Fruit fly (Drosophila melanogaster) whole organism, prepupa: ENCODE measurements around the gene Kaz-m1.

ENCODE experiments used
- Blimp-1 ChIP-seq: fragments of 200-800 bp; sonication (Bioruptor generic); optimal IDR thresholded peaks from 3 replicates; lab custom pipeline; 2017; ENCODE audit warnings: missing biosample characterization, missing genetic modification characterization, mild to moderate bottlenecking, moderate library complexity, missing genetic modification reagents
- CG10631 ChIP-seq: fragments of 200-800 bp; sonication (Bioruptor generic); optimal IDR thresholded peaks from 2 replicates; lab custom pipeline; 2016; ENCODE audit warnings: missing biosample characterization, missing genetic modification characterization
- CG10669 ChIP-seq: fragments of 200-800 bp; sonication (Bioruptor generic); optimal IDR thresholded peaks from 3 replicates; lab custom pipeline; 2018; ENCODE audit warnings: missing biosample characterization, mild to moderate bottlenecking, missing genetic modification characterization, moderate library complexity
- CG11294 ChIP-seq: fragments of 200-800 bp; sonication (Bioruptor generic); IDR thresholded peaks from 2 replicates; pipeline ENCODE4 v1.3.6; 2022; ENCODE audit warnings: missing biosample characterization, missing genetic modification characterization
- CG11762 ChIP-seq: fragments of 200-800 bp; sonication (Bioruptor generic); optimal IDR thresholded peaks from 3 replicates; lab custom pipeline; 2016; ENCODE audit warnings: missing biosample characterization, missing genetic modification characterization; ENCODE audit not compliant: insufficient read depth
- CG11902 ChIP-seq: fragments of 200-800 bp; sonication (Bioruptor generic); optimal IDR thresholded peaks from 3 replicates; lab custom pipeline; 2016; ENCODE audit warnings: missing biosample characterization, missing genetic modification characterization
- CG15336 ChIP-seq: fragments of 200-800 bp; sonication (Bioruptor generic); IDR thresholded peaks from 2 replicates; pipeline ENCODE4 v1.3.6; 2022; ENCODE audit warnings: missing biosample characterization, missing genetic modification characterization
- CG1621 ChIP-seq: fragments of 200-800 bp; sonication (Bioruptor generic); optimal IDR thresholded peaks from 3 replicates; lab custom pipeline; 2018; ENCODE audit warnings: missing biosample characterization, mild to moderate bottlenecking, missing genetic modification characterization
- CG16779 ChIP-seq: fragments of 200-800 bp; sonication (Bioruptor generic); optimal IDR thresholded peaks from 3 replicates; lab custom pipeline; 2017; ENCODE audit warnings: missing biosample characterization, mild to moderate bottlenecking, missing genetic modification characterization
- CG3032 ChIP-seq: fragments of 200-800 bp; optimal IDR thresholded peaks from 2 replicates; lab custom pipeline; 2019; ENCODE audit warnings: missing biosample characterization, mild to moderate bottlenecking, missing genetic modification characterization, moderate library complexity
- CG31627 ChIP-seq: fragments of 200-800 bp; sonication (Bioruptor generic); optimal IDR thresholded peaks from 3 replicates; lab custom pipeline; 2016; ENCODE audit warnings: missing biosample characterization, missing genetic modification characterization
- CG32006 ChIP-seq: fragments of 200-800 bp; sonication (Bioruptor generic); optimal IDR thresholded peaks from 3 replicates; lab custom pipeline; 2017; ENCODE audit warnings: missing biosample characterization, mild to moderate bottlenecking, missing genetic modification characterization
- CG34406 ChIP-seq: fragments of 200-800 bp; sonication (Bioruptor generic); optimal IDR thresholded peaks from 3 replicates; lab custom pipeline; 2016; ENCODE audit warnings: missing biosample characterization, missing genetic modification characterization
- CG6163 ChIP-seq: fragments of 200-800 bp; sonication (Bioruptor generic); IDR thresholded peaks from 3 replicates; pipeline ENCODE4 v1.3.6; 2022; ENCODE audit warnings: missing biosample characterization, missing genetic modification characterization
- CG6276 ChIP-seq: fragments of 200-800 bp; sonication (Bioruptor generic); optimal IDR thresholded peaks from 2 replicates; lab custom pipeline; 2017; ENCODE audit warnings: missing biosample characterization, mild to moderate bottlenecking, missing genetic modification characterization
- CG6792 ChIP-seq: fragments of 200-800 bp; sonication (Bioruptor generic); optimal IDR thresholded peaks from 3 replicates; lab custom pipeline; 2016; ENCODE audit warnings: missing biosample characterization, missing genetic modification characterization
- CG6808 ChIP-seq: fragments of 200-800 bp; sonication (Bioruptor generic); optimal IDR thresholded peaks from 3 replicates; lab custom pipeline; 2017; ENCODE audit warnings: missing biosample characterization, missing genetic modification characterization, mild to moderate bottlenecking, moderate library complexity, missing genetic modification reagents
- CG8119 ChIP-seq: fragments of 200-800 bp; sonication (Bioruptor generic); IDR thresholded peaks from 3 replicates; pipeline ENCODE4 v1.3.6; 2022; ENCODE audit warnings: missing biosample characterization, missing genetic modification characterization
- CG8319 ChIP-seq: fragments of 200-800 bp; sonication (Bioruptor generic); optimal IDR thresholded peaks from 3 replicates; lab custom pipeline; 2016; ENCODE audit warnings: missing biosample characterization, missing genetic modification characterization
- CG9139 ChIP-seq: fragments of 200-800 bp; sonication (Bioruptor generic); optimal IDR thresholded peaks from 3 replicates; lab custom pipeline; 2017; ENCODE audit warnings: missing biosample characterization, mild to moderate bottlenecking, missing genetic modification characterization
- Eip75B ChIP-seq: fragments of 200-800 bp; sonication (Bioruptor generic); optimal IDR thresholded peaks from 3 replicates; lab custom pipeline; 2016; ENCODE audit warnings: missing biosample characterization, missing genetic modification characterization
- Eip78C ChIP-seq: fragments of 200-800 bp; sonication (Bioruptor generic); peaks from one replicate; lab custom pipeline; 2016; ENCODE audit warnings: missing biosample characterization, missing genetic modification characterization
- Eip93F ChIP-seq: fragments of 200-800 bp; sonication (Bioruptor generic); optimal IDR thresholded peaks from 2 replicates; lab custom pipeline; 2016; ENCODE audit warnings: missing biosample characterization, mild to moderate bottlenecking, missing genetic modification characterization
- Ets21C ChIP-seq: fragments of 200-800 bp; sonication (Bioruptor generic); optimal IDR thresholded peaks from 3 replicates; lab custom pipeline; 2016; ENCODE audit warnings: missing biosample characterization, missing genetic modification characterization
- Ets96B ChIP-seq: fragments of 200-800 bp; optimal IDR thresholded peaks from 2 replicates; lab custom pipeline; 2019; ENCODE audit warnings: missing biosample characterization, mild to moderate bottlenecking, missing genetic modification characterization, moderate library complexity
- Gug ChIP-seq: fragments of 200-800 bp; sonication (Bioruptor generic); IDR thresholded peaks from 2 replicates; pipeline ENCODE4 v1.3.6; 2022; ENCODE audit warnings: missing biosample characterization, missing genetic modification characterization
- Hr38 ChIP-seq: sonication (Bioruptor generic); optimal IDR thresholded peaks from 2 replicates; lab custom pipeline; 2016; ENCODE audit warnings: missing biosample characterization, missing genetic modification characterization
- Hr39 ChIP-seq: fragments of 200-800 bp; sonication (Bioruptor generic); optimal IDR thresholded peaks from 2 replicates; lab custom pipeline; 2016; ENCODE audit warnings: missing biosample characterization, missing genetic modification characterization
- Hr4 ChIP-seq: fragments of 200-800 bp; sonication (Bioruptor generic); optimal IDR thresholded peaks from 3 replicates; lab custom pipeline; 2016; ENCODE audit warnings: missing biosample characterization, missing genetic modification characterization
- Lpt ChIP-seq: fragments of 200-800 bp; sonication (Bioruptor generic); optimal IDR thresholded peaks from 3 replicates; lab custom pipeline; 2016; ENCODE audit warnings: missing biosample characterization, missing genetic modification characterization
- Met ChIP-seq: fragments of 200-800 bp; sonication (Bioruptor generic); optimal IDR thresholded peaks from 3 replicates; lab custom pipeline; 2016; ENCODE audit warnings: missing biosample characterization, missing genetic modification characterization
- OdsH ChIP-seq: fragments of 200-800 bp; sonication (Bioruptor generic); optimal IDR thresholded peaks from 3 replicates; lab custom pipeline; 2016; ENCODE audit warnings: missing biosample characterization, missing genetic modification characterization
- Smox ChIP-seq: fragments of 200-800 bp; sonication (Bioruptor generic); optimal IDR thresholded peaks from 3 replicates; lab custom pipeline; 2016; ENCODE audit warnings: missing biosample characterization, missing genetic modification characterization
- Sox102F ChIP-seq: fragments of 200-800 bp; sonication (Bioruptor generic); optimal IDR thresholded peaks from 2 replicates; lab custom pipeline; 2016; ENCODE audit warnings: missing biosample characterization, mild to moderate bottlenecking, missing genetic modification characterization
- Sox14 ChIP-seq: fragments of 200-800 bp; sonication (Bioruptor generic); optimal IDR thresholded peaks from 3 replicates; lab custom pipeline; 2016; ENCODE audit warnings: missing biosample characterization, missing genetic modification characterization
- achi ChIP-seq: fragments of 200-800 bp; sonication (Bioruptor generic); optimal IDR thresholded peaks from 3 replicates; lab custom pipeline; 2016; ENCODE audit warnings: missing biosample characterization, missing genetic modification characterization
- acj6 ChIP-seq: fragments of 200-800 bp; sonication (Bioruptor generic); optimal IDR thresholded peaks from 3 replicates; lab custom pipeline; 2016; ENCODE audit warnings: missing biosample characterization, missing genetic modification characterization
- dac ChIP-seq: fragments of 200-800 bp; sonication (Bioruptor generic); optimal IDR thresholded peaks from 2 replicates; lab custom pipeline; 2017; ENCODE audit warnings: missing biosample characterization, mild to moderate bottlenecking, missing genetic modification characterization
- dsx ChIP-seq: fragments of 200-800 bp; optimal IDR thresholded peaks from 3 replicates; lab custom pipeline; 2019; ENCODE audit warnings: missing biosample characterization, mild to moderate bottlenecking, missing genetic modification characterization, moderate library complexity; ENCODE audit not compliant: poor library complexity, severe bottlenecking
- eg ChIP-seq: fragments of 200-800 bp; sonication (Bioruptor generic); IDR thresholded peaks from 3 replicates; pipeline ENCODE4 v1.3.6; 2022; ENCODE audit warnings: missing biosample characterization, missing genetic modification characterization
- esn ChIP-seq: fragments of 200-800 bp; sonication (Bioruptor generic); optimal IDR thresholded peaks from 2 replicates; lab custom pipeline; 2016; ENCODE audit warnings: missing biosample characterization, mild to moderate bottlenecking, missing genetic modification characterization, moderate library complexity
- fd85E ChIP-seq: fragments of 200-800 bp; sonication (Bioruptor generic); optimal IDR thresholded peaks from 3 replicates; lab custom pipeline; 2016; ENCODE audit warnings: missing biosample characterization, missing genetic modification characterization
- fkh ChIP-seq: fragments of 200-800 bp; sonication (Bioruptor generic); optimal IDR thresholded peaks from 3 replicates; lab custom pipeline; 2017; ENCODE audit warnings: missing biosample characterization, mild to moderate bottlenecking, missing genetic modification characterization, moderate library complexity
- lz ChIP-seq: fragments of 200-800 bp; sonication (Bioruptor generic); optimal IDR thresholded peaks from 3 replicates; lab custom pipeline; 2016; ENCODE audit warnings: missing biosample characterization, missing genetic modification characterization
- net ChIP-seq: fragments of 200-800 bp; sonication (Bioruptor generic); optimal IDR thresholded peaks from 3 replicates; lab custom pipeline; 2016; ENCODE audit warnings: missing biosample characterization, missing genetic modification characterization
- salr ChIP-seq, 2 experiments: fragments of 200-800 bp; sonication (Bioruptor generic); optimal IDR thresholded peaks; 3 replicates each; lab custom pipeline; 2016 to 2018; ENCODE audit warnings: missing biosample characterization in 2 of 2, missing genetic modification characterization in 2 of 2, mild to moderate bottlenecking in 1 of 2
- spab ChIP-seq: fragments of 200-800 bp; sonication (Bioruptor generic); optimal IDR thresholded peaks from 2 replicates; lab custom pipeline; 2017; ENCODE audit warnings: missing biosample characterization, mild to moderate bottlenecking, missing genetic modification characterization, missing genetic modification reagents
- ss ChIP-seq, 2 experiments: fragments of 200-800 bp; sonication (Bioruptor generic); optimal IDR thresholded peaks; 2 replicates in 1 of 2; 3 replicates in 1 of 2; lab custom pipeline; 2017 to 2018; ENCODE audit warnings: mild to moderate bottlenecking in 2 of 2, missing biosample characterization in 2 of 2, missing genetic modification characterization in 2 of 2, moderate library complexity in 1 of 2
- svp ChIP-seq: fragments of 200-800 bp; sonication (Bioruptor generic); peaks from one replicate; lab custom pipeline; 2016; ENCODE audit warnings: missing biosample characterization, missing genetic modification characterization
- topi ChIP-seq: fragments of 200-800 bp; sonication (Bioruptor generic); optimal IDR thresholded peaks from 3 replicates; lab custom pipeline; 2016; ENCODE audit warnings: missing biosample characterization, missing genetic modification characterization
- vri ChIP-seq: fragments of 200-800 bp; sonication (Bioruptor generic); optimal IDR thresholded peaks from 3 replicates; lab custom pipeline; 2016; ENCODE audit warnings: missing biosample characterization, mild to moderate bottlenecking, missing genetic modification characterization

Kaz-m1 gene

dm6 chr3R:26041417-26042101 lies 27.0 kb downstream of the Kaz-m1 start, which contains the start of gene gro:
Gene gro (plus strand): TSS chr3R:26041736.
- TF ChIP-seq CG10669 (GFP tag; lab: Kevin White, UChicago): peak; percentile 55
- TF ChIP-seq CG9139: no peak
- TF ChIP-seq eg (GFP tag; lab: Robert Waterston, UW): peak; percentile 66
- peak; percentile 31 for TF ChIP-seq fd85E (GFP tag; lab: Kevin White, UChicago)
- peak; percentile 41 for TF ChIP-seq CG34406 (GFP tag; lab: Kevin White, UChicago)
- peak; percentile 41 for TF ChIP-seq Sox102F (GFP tag; lab: Kevin White, UChicago)
- peak; percentile 89 for TF ChIP-seq Eip78C (GFP tag; lab: Kevin White, UChicago)
- peak; percentile 26 for TF ChIP-seq net (GFP tag; lab: Kevin White, UChicago)
- peak; percentile 55 for TF ChIP-seq Ets21C (GFP tag; lab: Kevin White, UChicago)
- TF ChIP-seq Met (GFP tag; lab: Kevin White, UChicago): peak; percentile 80
- peak; percentile 40 for TF ChIP-seq Ets96B (tag; lab: Kevin White, UChicago)
- peak; percentile 74 for TF ChIP-seq acj6 (GFP tag; lab: Kevin White, UChicago)
- peak; percentile 73 for TF ChIP-seq topi (GFP tag; lab: Kevin White, UChicago)
- peak; percentile 76 for TF ChIP-seq Hr4 (GFP tag; lab: Kevin White, UChicago)
- TF ChIP-seq CG16779: no peak
- peak; percentile 66 for TF ChIP-seq CG6792 (GFP tag; lab: Kevin White, UChicago)
- peak; percentile 81 for TF ChIP-seq CG10631 (GFP tag; lab: Kevin White, UChicago)
- TF ChIP-seq Sox14: peak; percentile 60
- TF ChIP-seq CG11902 (GFP tag; lab: Kevin White, UChicago): peak; percentile 46
- TF ChIP-seq Gug (GFP tag; lab: Robert Waterston, UW): peak; percentile 62; the same call in 1 of the 2 replicates
- TF ChIP-seq CG6808: no peak
- TF ChIP-seq Smox: peak; percentile 72
- no peak; the same call in 1 of the 2 replicates for TF ChIP-seq CG11294
- TF ChIP-seq CG1621 (tag; lab: Kevin White, UChicago): peak; percentile 56
- peak; percentile 77 for TF ChIP-seq Hr39 (GFP tag; lab: Kevin White, UChicago)
- no peak for TF ChIP-seq ss (GFP tag; optimal IDR thresholded peaks at IDR 0.05; lab: Kevin White, UChicago)
- peak; percentile 76 for TF ChIP-seq CG31627 (GFP tag; lab: Kevin White, UChicago)
- no peak for TF ChIP-seq Hr38
- peak; percentile 71 for TF ChIP-seq Eip75B (GFP tag; lab: Kevin White, UChicago)
- no peak for TF ChIP-seq Lpt
- TF ChIP-seq OdsH (GFP tag; lab: Kevin White, UChicago): peak; percentile 79
- TF ChIP-seq CG32006 (GFP tag; lab: Kevin White, UChicago): peak; percentile 20
- peak; percentile 82 for TF ChIP-seq CG6163
- TF ChIP-seq lz (GFP tag; lab: Kevin White, UChicago): peak; percentile 73
- peak; percentile 66 for TF ChIP-seq CG11762 (GFP tag; lab: Kevin White, UChicago)
- peak; percentile 67 for TF ChIP-seq CG3032 (tag; lab: Kevin White, UChicago)
- peak in 1 of 2 experiments; percentile 29 for TF ChIP-seq salr (GFP tag; optimal IDR thresholded peaks at IDR 0.05; lab: Kevin White, UChicago)
- no peak for TF ChIP-seq Blimp-1
- peak; percentile 69 for TF ChIP-seq esn (GFP tag; lab: Kevin White, UChicago)
- peak; percentile 74 for TF ChIP-seq vri
- TF ChIP-seq svp (GFP tag; lab: Kevin White, UChicago): peak; percentile 85
- TF ChIP-seq Eip93F (GFP tag; lab: Kevin White, UChicago): peak; percentile 56
- no peak for TF ChIP-seq CG6276
- TF ChIP-seq CG8119 (GFP tag; lab: Robert Waterston, UW): peak; percentile 57
- no peak for TF ChIP-seq spab (GFP tag; lab: Kevin White, UChicago)
- TF ChIP-seq dac (GFP tag; lab: Kevin White, UChicago): no peak
- no peak for TF ChIP-seq dsx
- peak; percentile 63 for TF ChIP-seq achi (GFP tag; lab: Kevin White, UChicago)
- no peak for TF ChIP-seq fkh (GFP tag; lab: Kevin White, UChicago)
- TF ChIP-seq CG15336 (GFP tag; lab: Robert Waterston, UW): peak; percentile 54; the same call in 1 of the 2 replicates
- no peak for TF ChIP-seq CG8319 (GFP tag; lab: Kevin White, UChicago)
